Fruit fly (Drosophila melanogaster) whole organism, embryonic: ENCODE measurements around the gene CG13392.
A peak's percentile ranks its signal among the peaks of the same experiment; 100 is the strongest.

Experiments
- ATbp ChIP-seq: fragments of 200-800 bp; sonication (Bioruptor generic); optimal IDR thresholded peaks from 2 replicates; lab custom pipeline; 2017; ENCODE audit warnings: missing biosample characterization, mild to moderate bottlenecking, missing genetic modification characterization, missing genetic modification reagents
- BEAF-32 ChIP-seq: fragments of 200-800 bp; sonication (Bioruptor generic); optimal IDR thresholded peaks from 3 replicates; lab custom pipeline; 2017; ENCODE audit warnings: missing biosample characterization, missing genetic modification characterization, mild to moderate bottlenecking, moderate library complexity, missing genetic modification reagents
- CG10267 ChIP-seq: fragments of 200-800 bp; sonication (Bioruptor generic); optimal IDR thresholded peaks from 2 replicates; lab custom pipeline; 2018; ENCODE audit warnings: missing biosample characterization, mild to moderate bottlenecking, missing genetic modification characterization, moderate library complexity
- CG12391 ChIP-seq: fragments of 200-800 bp; sonication (Bioruptor generic); optimal IDR thresholded peaks from 3 replicates; lab custom pipeline; 2018; ENCODE audit warnings: missing biosample characterization, mild to moderate bottlenecking, missing genetic modification characterization, moderate library complexity
- CG12744 ChIP-seq: fragments of 200-800 bp; sonication (Bioruptor generic); optimal IDR thresholded peaks from 2 replicates; lab custom pipeline; 2016; ENCODE audit warnings: missing biosample characterization, missing genetic modification characterization
- CG15073 ChIP-seq: fragments of 200-800 bp; sonication (Bioruptor generic); optimal IDR thresholded peaks from 2 replicates; lab custom pipeline; 2016; ENCODE audit warnings: missing biosample characterization, missing genetic modification characterization
- CG17359 ChIP-seq: fragments of 200-800 bp; sonication (Bioruptor generic); optimal IDR thresholded peaks from 3 replicates; lab custom pipeline; 2018; ENCODE audit warnings: missing biosample characterization, mild to moderate bottlenecking, missing genetic modification characterization, moderate library complexity
- CG17361 ChIP-seq: fragments of 200-800 bp; sonication (Bioruptor generic); IDR thresholded peaks from 3 replicates; pipeline ENCODE4 v1.3.6; 2022; ENCODE audit warnings: missing biosample characterization, missing genetic modification characterization
- CG17568 ChIP-seq: fragments of 200-800 bp; sonication (Bioruptor generic); optimal IDR thresholded peaks from 2 replicates; lab custom pipeline; 2018; ENCODE audit warnings: missing biosample characterization, mild to moderate bottlenecking, missing genetic modification characterization, moderate library complexity
- CG1792 ChIP-seq: fragments of 200-800 bp; sonication (Bioruptor generic); optimal IDR thresholded peaks from 2 replicates; lab custom pipeline; 2016; ENCODE audit warnings: missing biosample characterization, missing genetic modification characterization
- CG18011 ChIP-seq: fragments of 200-800 bp; sonication (Bioruptor generic); optimal IDR thresholded peaks from 2 replicates; lab custom pipeline; 2017; ENCODE audit warnings: missing biosample characterization, missing genetic modification characterization, mild to moderate bottlenecking, moderate library complexity, missing genotype
- CG18262 ChIP-seq: fragments of 200-800 bp; optimal IDR thresholded peaks from 3 replicates; lab custom pipeline; 2019; ENCODE audit warnings: missing biosample characterization, mild to moderate bottlenecking, missing genetic modification characterization, moderate library complexity
- CG18599 ChIP-seq: fragments of 200-800 bp; sonication (Bioruptor generic); optimal IDR thresholded peaks from 3 replicates; lab custom pipeline; 2017; ENCODE audit warnings: missing biosample characterization, missing genetic modification characterization, mild to moderate bottlenecking, moderate library complexity, missing genetic modification reagents
- CG2116 ChIP-seq: fragments of 200-800 bp; sonication (Bioruptor generic); optimal IDR thresholded peaks from 3 replicates; lab custom pipeline; 2018; ENCODE audit warnings: missing biosample characterization, mild to moderate bottlenecking, missing genetic modification characterization
- CG32532 ChIP-seq: fragments of 200-800 bp; sonication (Bioruptor generic); IDR thresholded peaks from 2 replicates; pipeline ENCODE4 v1.3.6; 2022; ENCODE audit warnings: missing biosample characterization, missing genetic modification characterization
- CG32772 ChIP-seq: fragments of 200-800 bp; sonication (Bioruptor generic); IDR thresholded peaks from 2 replicates; pipeline ENCODE4 v1.3.6; 2022; ENCODE audit warnings: missing biosample characterization, missing genetic modification characterization
- CG34376 ChIP-seq: fragments of 200-800 bp; sonication (Bioruptor generic); optimal IDR thresholded peaks from 2 replicates; lab custom pipeline; 2018; ENCODE audit warnings: missing biosample characterization, mild to moderate bottlenecking, missing genetic modification characterization
- CG42726 ChIP-seq: fragments of 200-800 bp; sonication (Bioruptor generic); IDR thresholded peaks from 2 replicates; pipeline ENCODE4 v1.3.6; 2022; ENCODE audit warnings: missing biosample characterization, missing genetic modification characterization; ENCODE audit not compliant: partially characterized antibody
- CG6813 ChIP-seq: fragments of 200-800 bp; sonication (Bioruptor generic); optimal IDR thresholded peaks from 2 replicates; lab custom pipeline; 2017; ENCODE audit warnings: missing biosample characterization, missing genetic modification characterization, mild to moderate bottlenecking, moderate library complexity, missing genetic modification reagents
- CG8281 ChIP-seq: fragments of 200-800 bp; sonication (Bioruptor generic); optimal IDR thresholded peaks from 2 replicates; lab custom pipeline; 2018; ENCODE audit warnings: missing biosample characterization, mild to moderate bottlenecking, missing genetic modification characterization, moderate library complexity
- CG8388 ChIP-seq: fragments of 200-800 bp; sonication (Bioruptor generic); optimal IDR thresholded peaks from 2 replicates; lab custom pipeline; 2019; ENCODE audit warnings: missing biosample characterization, mild to moderate bottlenecking, missing genetic modification characterization, moderate library complexity
- H2.0 ChIP-seq: fragments of 200-800 bp; sonication (Bioruptor generic); IDR thresholded peaks from 2 replicates; pipeline ENCODE4 v1.3.6; 2022; ENCODE audit warnings: missing biosample characterization, missing genetic modification characterization
- HHEX ChIP-seq: fragments of 200-800 bp; sonication (Bioruptor generic); optimal IDR thresholded peaks from 3 replicates; lab custom pipeline; 2017; ENCODE audit warnings: missing biosample characterization, mild to moderate bottlenecking, missing genetic modification characterization, missing genetic modification reagents
- Hr51 ChIP-seq, 2 experiments: fragments of 200-800 bp; sonication (Bioruptor generic); optimal IDR thresholded peaks; 2 replicates in 1 of 2; 3 replicates in 1 of 2; lab custom pipeline; 2016 to 2018; ENCODE audit warnings: missing biosample characterization in 2 of 2, missing genetic modification characterization in 2 of 2, mild to moderate bottlenecking in 1 of 2, moderate library complexity in 1 of 2
- Med ChIP-seq: fragments of 200-800 bp; sonication (Bioruptor generic); peaks from one replicate; lab custom pipeline; 2016; ENCODE audit warnings: missing biosample characterization, missing genetic modification characterization, mild to moderate bottlenecking, inconsistent platforms, moderate library complexity
- Meics ChIP-seq: fragments of 200-800 bp; sonication (Bioruptor generic); optimal IDR thresholded peaks from 2 replicates; lab custom pipeline; 2017; ENCODE audit warnings: missing biosample characterization, mild to moderate bottlenecking, missing genetic modification characterization
- Nf-YC ChIP-seq: fragments of 200-800 bp; optimal IDR thresholded peaks from 3 replicates; lab custom pipeline; 2019; ENCODE audit warnings: missing biosample characterization, mild to moderate bottlenecking, missing genetic modification characterization, moderate library complexity
- Opbp ChIP-seq: fragments of 200-800 bp; sonication (Bioruptor generic); IDR thresholded peaks from 3 replicates; pipeline ENCODE4 v1.3.6; 2022; ENCODE audit warnings: missing biosample characterization, missing genetic modification characterization; ENCODE audit not compliant: partially characterized antibody
- Taf1 ChIP-seq: fragments of 200-800 bp; sonication (Bioruptor generic); IDR thresholded peaks from 2 replicates; pipeline ENCODE4 v1.3.6; 2022; ENCODE audit warnings: missing biosample characterization, missing genetic modification characterization
- ash1 ChIP-seq: fragments of 200-800 bp; sonication (Bioruptor generic); optimal IDR thresholded peaks from 2 replicates; lab custom pipeline; 2018; ENCODE audit warnings: missing biosample characterization, mild to moderate bottlenecking, missing genetic modification characterization
- ci ChIP-seq: fragments of 200-800 bp; sonication (Bioruptor generic); IDR thresholded peaks from 3 replicates; pipeline ENCODE4 v1.3.6; 2022; ENCODE audit warnings: missing biosample characterization, missing genetic modification characterization
- cwo ChIP-seq: fragments of 200-800 bp; sonication (Bioruptor generic); optimal IDR thresholded peaks from 3 replicates; lab custom pipeline; 2017; ENCODE audit warnings: missing biosample characterization, missing genetic modification characterization, mild to moderate bottlenecking, moderate library complexity, missing genetic modification reagents
- dati ChIP-seq: fragments of 200-800 bp; sonication (Bioruptor generic); IDR thresholded peaks from 2 replicates; pipeline ENCODE4 v1.3.6; 2022; ENCODE audit warnings: missing biosample characterization, missing genetic modification characterization
- dpn ChIP-seq, 2 experiments: fragments of 200-800 bp; sonication (Bioruptor generic); optimal IDR thresholded peaks; 3 replicates each; lab custom pipeline; 2016; ENCODE audit warnings: missing biosample characterization in 2 of 2, missing genetic modification characterization in 2 of 2
- fu2 ChIP-seq: fragments of 200-800 bp; sonication (Bioruptor generic); optimal IDR thresholded peaks from 2 replicates; lab custom pipeline; 2016; ENCODE audit warnings: missing biosample characterization, missing genetic modification characterization
- gem ChIP-seq: fragments of 200-800 bp; sonication (Bioruptor generic); optimal IDR thresholded peaks from 2 replicates; lab custom pipeline; 2019; ENCODE audit warnings: missing biosample characterization, mild to moderate bottlenecking, missing genetic modification characterization, moderate library complexity
- grn ChIP-seq: fragments of 200-800 bp; sonication (Bioruptor generic); optimal IDR thresholded peaks from 3 replicates; lab custom pipeline; 2017; ENCODE audit warnings: missing biosample characterization, missing genetic modification characterization
- gsb ChIP-seq: fragments of 200-800 bp; sonication (Bioruptor generic); IDR thresholded peaks from 2 replicates; pipeline ENCODE4 v1.3.6; 2022; ENCODE audit warnings: missing biosample characterization, missing genetic modification characterization
- ind ChIP-seq: fragments of 200-800 bp; sonication (Bioruptor generic); optimal IDR thresholded peaks from 3 replicates; lab custom pipeline; 2016; ENCODE audit warnings: missing biosample characterization, missing genetic modification characterization
- luna ChIP-seq: fragments of 200-800 bp; sonication (Bioruptor generic); optimal IDR thresholded peaks from 2 replicates; lab custom pipeline; 2016; ENCODE audit warnings: missing biosample characterization, missing genetic modification characterization
- prd ChIP-seq, 3 experiments: fragments of >200 bp in 2 of 3; fragments of 200-800 bp in 1 of 3; sonication (Bioruptor generic) in 1 of 3; optimal IDR thresholded peaks in 2 of 3; IDR thresholded peaks in 1 of 3; 2 replicates in 2 of 3; 3 replicates in 1 of 3; pipeline versions ENCODE4 v1.3.6 to Lab custom; 2017 to 2022; ENCODE audit warnings: missing biosample characterization in 1 of 3, missing genetic modification characterization in 1 of 3
- repo ChIP-seq: fragments of 200-800 bp; sonication (Bioruptor generic); optimal IDR thresholded peaks from 2 replicates; lab custom pipeline; 2016; ENCODE audit warnings: missing biosample characterization, missing genetic modification characterization
- sc ChIP-seq, 3 experiments: fragments of >200 bp in 2 of 3; fragments of 200-800 bp in 1 of 3; sonication (Bioruptor generic) in 1 of 3; optimal IDR thresholded peaks; 2 replicates in 2 of 3; 3 replicates in 1 of 3; lab custom pipeline; 2017; ENCODE audit warnings: mild to moderate bottlenecking in 1 of 3, missing biosample characterization in 1 of 3, missing genetic modification characterization in 1 of 3, missing genetic modification reagents in 1 of 3
- ttk ChIP-seq: fragments of 200-800 bp; sonication (Bioruptor generic); IDR thresholded peaks from 2 replicates; pipeline ENCODE4 v2.1.2; 2022; ENCODE audit warnings: missing biosample characterization, missing genetic modification characterization

The CG13392 gene

DNA sequence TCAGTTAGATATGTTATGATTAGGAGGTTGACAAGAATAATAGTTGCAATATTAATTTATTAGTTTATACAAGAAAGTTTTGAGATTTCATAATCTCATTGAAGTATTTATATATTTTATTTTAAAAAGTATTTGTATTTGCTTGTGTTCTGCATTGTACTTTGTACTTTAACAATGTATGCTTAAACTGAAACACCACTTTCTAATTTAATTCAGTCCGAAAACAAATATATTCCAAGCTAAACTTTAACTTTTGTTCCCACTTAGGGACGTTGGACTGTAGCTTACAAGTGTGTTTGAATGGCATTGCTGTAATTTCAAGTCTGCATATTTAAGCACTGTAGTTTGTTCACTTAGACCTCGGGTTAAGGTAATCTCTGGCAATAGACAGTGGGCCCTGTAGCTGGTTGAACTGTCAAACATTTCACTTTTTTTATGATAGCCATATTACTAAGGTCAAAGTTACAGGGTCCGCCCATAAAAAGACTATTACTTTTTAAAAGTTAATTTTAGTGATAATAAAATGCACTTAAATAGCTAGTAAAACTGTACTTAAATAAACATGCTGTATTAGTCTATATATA is 11.2 kb downstream of the CG13392 start (continued):
- TF ChIP-seq Nf-YC (no peak), CG18262 (tag; lab: Kevin White, UChicago) (peak; percentile 18), Opbp (GFP tag; lab: Robert Waterston, UW) (no peak), ATbp (GFP tag; lab: Kevin White, UChicago) (no peak), CG1792 (GFP tag; lab: Kevin White, UChicago) (no peak), ci (no peak), Meics (peak; percentile 48), CG17568 (GFP tag; lab: Kevin White, UChicago) (no peak), luna (no peak), Med (GFP tag; lab: Kevin White, UChicago) (peak; percentile 61), CG17359 (tag; lab: Kevin White, UChicago) (peak; percentile 14), cwo (no peak), CG32532 (GFP tag; lab: Robert Waterston, UW) (no peak), gsb (GFP tag; lab: Robert Waterston, UW) (no peak), CG17361 (peak; percentile 56; the same call in 1 of the 3 replicates), Hr51 (GFP tag; optimal IDR thresholded peaks at IDR 0.05; lab: Kevin White, UChicago) (peak in 1 of 2 experiments; percentile 52), dpn (GFP tag; optimal IDR thresholded peaks at IDR 0.05; lab: Kevin White, UChicago) (peak in 1 of 2 experiments; percentile 24), sc (optimal IDR thresholded peaks at IDR 0.05; lab: Kevin White, UChicago) (no peak), sc (GFP tag; optimal IDR thresholded peaks at IDR 0.05; lab: Kevin White, UChicago) (no peak), fu2 (GFP tag; lab: Kevin White, UChicago) (no peak), HHEX (GFP tag; lab: Kevin White, UChicago) (peak; percentile 19), CG2116 (GFP tag; lab: Kevin White, UChicago) (no peak)

DNA sequence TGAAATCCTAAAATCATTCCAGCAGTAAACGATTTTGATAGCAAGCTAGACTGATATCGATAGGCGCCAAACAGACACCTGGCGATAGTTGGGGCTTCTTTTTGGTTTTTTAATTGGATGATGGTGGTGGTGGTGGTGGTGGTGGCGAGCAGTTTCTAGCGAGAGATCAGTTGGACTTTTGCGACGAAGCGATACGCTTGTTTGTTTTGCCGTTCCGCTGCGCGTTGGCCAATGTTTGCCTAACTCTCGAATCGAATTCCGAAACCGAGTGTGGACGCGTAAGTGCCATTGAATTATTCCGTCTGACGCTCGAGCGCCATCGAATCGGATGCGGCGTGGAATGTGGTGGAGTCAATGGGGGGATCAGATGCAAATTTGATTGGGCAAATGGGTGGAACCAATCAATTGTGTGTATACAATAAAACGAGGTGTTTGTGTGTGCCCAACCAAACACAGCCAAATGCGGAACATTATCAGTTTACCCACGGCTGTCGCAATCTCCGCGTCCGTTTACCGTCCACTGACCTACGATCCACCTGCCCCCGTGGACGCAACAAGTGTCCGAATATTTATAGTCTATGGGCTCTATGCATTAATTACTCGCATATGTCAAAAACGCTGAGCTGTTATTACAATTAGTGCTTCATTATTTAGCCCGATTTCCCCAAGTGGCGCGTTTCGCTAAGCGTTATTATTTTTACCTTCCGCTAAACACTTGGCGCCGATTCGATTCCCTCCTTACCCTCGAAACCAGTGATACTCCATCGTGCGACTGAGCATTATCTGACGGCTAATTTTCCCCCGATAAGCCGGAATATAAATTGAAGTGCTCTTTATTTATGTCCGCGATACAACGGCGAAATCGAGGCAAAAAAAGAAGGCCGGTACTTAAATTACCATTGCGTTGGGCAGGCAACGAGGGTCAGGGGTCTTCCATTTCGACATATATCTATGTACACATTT is 12.0 kb downstream of the CG13392 start, which contains the start of gene CG17292:
CG17292 (plus strand) TSS at position 91 of the 963 bp plus-strand sequence.
- peak; percentile 45 for TF ChIP-seq CG1792 (GFP tag; lab: Kevin White, UChicago)
- TF ChIP-seq BEAF-32 (GFP tag; lab: Kevin White, UChicago): peak; percentile 82
- peak; percentile 16 for TF ChIP-seq CG10267 (tag; lab: Kevin White, UChicago)
- TF ChIP-seq dati (GFP tag; lab: Robert Waterston, UW): 0 out of 2 replicates have a peak, but pooled peaks have one; percentile 9
- TF ChIP-seq prd (optimal IDR thresholded peaks at IDR 0.05; lab: Kevin White, UChicago): no peak
- TF ChIP-seq prd (GFP tag; IDR thresholded peaks at IDR 0.05; lab: Robert Waterston, UW): peak; percentile 35; the same call in 1 of the 3 replicates
- no peak for TF ChIP-seq CG12744 (GFP tag; lab: Kevin White, UChicago)
- TF ChIP-seq CG8388: no peak
- TF ChIP-seq CG42726 (GFP tag; lab: Robert Waterston, UW): peak; percentile 74
- TF ChIP-seq repo (GFP tag; lab: Kevin White, UChicago): peak; percentile 26
- no peak for TF ChIP-seq CG8281 (tag; lab: Kevin White, UChicago)
- TF ChIP-seq ttk (GFP tag; lab: Robert Waterston, UW): no peak; the same call in 1 of the 2 replicates
- TF ChIP-seq CG2116 (GFP tag; lab: Kevin White, UChicago): peak; percentile 58
- TF ChIP-seq Taf1 (GFP tag; lab: Robert Waterston, UW): 0 out of 2 replicates have a peak, but pooled peaks have one; percentile 10
- TF ChIP-seq ind (GFP tag; lab: Kevin White, UChicago): no peak
- TF ChIP-seq CG18599 (GFP tag; lab: Kevin White, UChicago): peak; percentile 56
- TF ChIP-seq CG34376 (GFP tag; lab: Kevin White, UChicago): peak; percentile 79
- peak; percentile 31; the same call in 1 of the 2 replicates for TF ChIP-seq CG32772
- TF ChIP-seq ash1 (GFP tag; lab: Kevin White, UChicago): no peak
- TF ChIP-seq grn: peak; percentile 17
- peak; percentile 39 for TF ChIP-seq CG18011 (GFP tag; lab: Kevin White, UChicago)
- peak; percentile 17 for TF ChIP-seq CG6813 (GFP tag; lab: Kevin White, UChicago)
- TF ChIP-seq H2.0 (GFP tag; lab: Robert Waterston, UW): peak; percentile 37; the same call in 1 of the 2 replicates
- peak; percentile 42 for TF ChIP-seq CG12391 (tag; lab: Kevin White, UChicago)
- peak; percentile 41 for TF ChIP-seq gem
- TF ChIP-seq CG15073 (GFP tag; lab: Kevin White, UChicago): no peak
